Worm (Caenorhabditis elegans) whole organism, L3 larva: ENCODE results near the gene oac-20.
A peak's percentile ranks its signal among the peaks of the same experiment; 100 is the strongest.

Experiments
- ZK546.5 ChIP-seq: sonication (generic microtip); optimal IDR thresholded peaks from 2 replicates; lab custom pipeline; 2017; ENCODE audit warnings: missing biosample characterization, missing genetic modification characterization
- aly-2 ChIP-seq: fragments of 150-350 bp; optimal IDR thresholded peaks from 2 replicates; lab custom pipeline; 2014; ENCODE audit warnings: missing biosample characterization, missing genetic modification characterization
- ama-1 ChIP-seq: fragments of 150-350 bp; optimal IDR thresholded peaks from 2 replicates; lab custom pipeline; 2018
- ceh-82 ChIP-seq: fragments of 150-350 bp; optimal IDR thresholded peaks from 2 replicates; lab custom pipeline; 2014; ENCODE audit warnings: missing biosample characterization, missing genetic modification characterization
- ceh-9 ChIP-seq: sonication (generic microtip); optimal IDR thresholded peaks from 2 replicates; lab custom pipeline; 2018; ENCODE audit warnings: missing biosample characterization, missing genetic modification characterization
- daf-12 ChIP-seq: fragments of 150-350 bp; optimal IDR thresholded peaks from 2 replicates; lab custom pipeline; 2014; ENCODE audit warnings: missing biosample characterization, missing genetic modification reagents, missing genetic modification characterization
- egl-5 ChIP-seq: fragments of 150-350 bp; optimal IDR thresholded peaks from 2 replicates; lab custom pipeline; 2017; ENCODE audit warnings: missing biosample characterization, missing genetic modification reagents, missing genetic modification characterization, inconsistent platforms
- elt-1 ChIP-seq: fragments of 150-350 bp; optimal IDR thresholded peaks from 2 replicates; lab custom pipeline; 2014; ENCODE audit warnings: missing biosample characterization, missing genetic modification characterization
- elt-2 ChIP-seq: sonication (generic microtip); optimal IDR thresholded peaks from 2 replicates; lab custom pipeline; 2016; ENCODE audit warnings: missing genetic modification reagents, mild to moderate bottlenecking, missing genetic modification characterization, missing compliant biosample characterization
- eor-1 ChIP-seq, 2 experiments: fragments of 150-350 bp; optimal IDR thresholded peaks; 2 replicates each; lab custom pipeline; 2014 to 2018; ENCODE audit warnings: missing biosample characterization in 2 of 2, missing genetic modification characterization in 2 of 2
- fkh-10 ChIP-seq: sonication (generic microtip); optimal IDR thresholded peaks from 2 replicates; lab custom pipeline; 2017; ENCODE audit warnings: missing biosample characterization, missing genetic modification reagents, missing genetic modification characterization
- fkh-2 ChIP-seq: fragments of 150-350 bp; optimal IDR thresholded peaks from 2 replicates; lab custom pipeline; 2014; ENCODE audit warnings: missing biosample characterization, missing genetic modification reagents, missing genetic modification characterization
- hmg-11 ChIP-seq: sonication (generic microtip); optimal IDR thresholded peaks from 2 replicates; lab custom pipeline; 2016; ENCODE audit warnings: missing genetic modification characterization, missing compliant biosample characterization
- lin-15B ChIP-seq: fragments of 150-350 bp; optimal IDR thresholded peaks from 2 replicates; lab custom pipeline; 2014; ENCODE audit warnings: missing biosample characterization, missing genetic modification characterization
- lin-39 ChIP-seq: fragments of 150-350 bp; optimal IDR thresholded peaks from 2 replicates; lab custom pipeline; 2018; ENCODE audit warnings: missing biosample characterization, missing genetic modification reagents, missing genetic modification characterization
- lsy-12 ChIP-seq: sonication (generic microtip); optimal IDR thresholded peaks from 2 replicates; lab custom pipeline; 2016; ENCODE audit warnings: mild to moderate bottlenecking, missing genetic modification characterization, missing compliant biosample characterization
- mdl-1 ChIP-seq: fragments of 150-350 bp; optimal IDR thresholded peaks from 2 replicates; lab custom pipeline; 2014; ENCODE audit warnings: missing biosample characterization, missing genetic modification characterization
- mml-1 ChIP-seq: fragments of 150-350 bp; sonication (generic microtip); optimal IDR thresholded peaks from 3 replicates; lab custom pipeline; 2014; ENCODE audit warnings: missing biosample characterization, missing genetic modification characterization
- nfya-1 ChIP-seq: sonication (generic microtip); optimal IDR thresholded peaks from 2 replicates; lab custom pipeline; 2017; ENCODE audit warnings: missing genetic modification characterization, mild to moderate bottlenecking, missing compliant biosample characterization, antibody characterized with exemption, moderate library complexity; ENCODE audit not compliant: insufficient read depth
- nhr-11 ChIP-seq: fragments of 150-350 bp; optimal IDR thresholded peaks from 2 replicates; lab custom pipeline; 2014; ENCODE audit warnings: missing biosample characterization, missing genetic modification characterization
- nhr-12 ChIP-seq: fragments of 150-350 bp; optimal IDR thresholded peaks from 2 replicates; lab custom pipeline; 2014; ENCODE audit warnings: missing biosample characterization, missing genetic modification characterization
- nhr-23 ChIP-seq: fragments of 150-350 bp; optimal IDR thresholded peaks from 2 replicates; lab custom pipeline; 2014; ENCODE audit warnings: missing biosample characterization, missing genetic modification reagents, missing genetic modification characterization
- nhr-25 ChIP-seq: sonication (generic microtip); optimal IDR thresholded peaks from 2 replicates; lab custom pipeline; 2017; ENCODE audit warnings: missing biosample characterization, missing genetic modification characterization
- nhr-28 ChIP-seq: fragments of 150-350 bp; optimal IDR thresholded peaks from 2 replicates; lab custom pipeline; 2014; ENCODE audit warnings: missing biosample characterization, missing genetic modification characterization
- nhr-43 ChIP-seq: sonication (generic microtip); optimal IDR thresholded peaks from 2 replicates; lab custom pipeline; 2016; ENCODE audit warnings: mild to moderate bottlenecking, missing genetic modification characterization, missing compliant biosample characterization; ENCODE audit not compliant: poor library complexity, severe bottlenecking
- nhr-67 ChIP-seq: fragments of 150-350 bp; optimal IDR thresholded peaks from 2 replicates; lab custom pipeline; 2014; ENCODE audit warnings: missing biosample characterization, missing genetic modification characterization
- nhr-77 ChIP-seq: fragments of 150-350 bp; optimal IDR thresholded peaks from 2 replicates; lab custom pipeline; 2014; ENCODE audit warnings: missing biosample characterization, missing genetic modification characterization
- pqm-1 ChIP-seq: fragments of 150-350 bp; optimal IDR thresholded peaks from 2 replicates; lab custom pipeline; 2017; ENCODE audit warnings: missing biosample characterization, missing genetic modification characterization, inconsistent platforms
- sea-2 ChIP-seq: fragments of 150-350 bp; sonication (generic microtip); optimal IDR thresholded peaks from 4 replicates; lab custom pipeline; 2014; ENCODE audit warnings: missing biosample characterization, missing genetic modification reagents, missing genetic modification characterization
- skn-1 ChIP-seq: fragments of 150-350 bp; optimal IDR thresholded peaks from 2 replicates; lab custom pipeline; 2014; ENCODE audit warnings: missing biosample characterization, missing genetic modification characterization
- tbx-2 ChIP-seq: sonication (generic microtip); optimal IDR thresholded peaks from 2 replicates; lab custom pipeline; 2016; ENCODE audit warnings: mild to moderate bottlenecking, missing genetic modification characterization, missing compliant biosample characterization
- unc-39 ChIP-seq: sonication (generic microtip); optimal IDR thresholded peaks from 4 replicates; lab custom pipeline; 2017; ENCODE audit warnings: missing biosample characterization, missing genetic modification characterization
- unc-62 ChIP-seq: fragments of 150-350 bp; sonication (generic microtip); optimal IDR thresholded peaks from 4 replicates; lab custom pipeline; 2014; ENCODE audit warnings: missing biosample characterization, missing genetic modification reagents, missing genetic modification characterization
- zag-1 ChIP-seq: fragments of 150-350 bp; optimal IDR thresholded peaks from 2 replicates; lab custom pipeline; 2014; ENCODE audit warnings: missing biosample characterization, missing genetic modification characterization
- ztf-11 ChIP-seq: fragments of 150-350 bp; optimal IDR thresholded peaks from 2 replicates; lab custom pipeline; 2014; ENCODE audit warnings: missing biosample characterization, missing genetic modification characterization
- ztf-4 ChIP-seq: fragments of 150-350 bp; optimal IDR thresholded peaks from 2 replicates; lab custom pipeline; 2014; ENCODE audit warnings: missing biosample characterization, missing genetic modification characterization

Gene oac-20

ce11 chrV:16016977-16017376 lies 38.5 kb downstream of the oac-20 start:
- no peak for TF ChIP-seq unc-39 (tag; lab: Kevin White, UChicago)
- TF ChIP-seq nhr-11 (tag; lab: Kevin White, UChicago), result no peak
- no peak for TF ChIP-seq eor-1 (tag; optimal IDR thresholded peaks at IDR 0.05; lab: Kevin White, UChicago)
- no peak for TF ChIP-seq mdl-1 (tag; lab: Kevin White, UChicago)
- no peak for TF ChIP-seq pqm-1 (tag; lab: Kevin White, UChicago)
- TF ChIP-seq nhr-43 (tag; lab: Kevin White, UChicago), result no peak
- no peak for TF ChIP-seq ceh-82 (tag; lab: Kevin White, UChicago)
- no peak for TF ChIP-seq skn-1 (tag; lab: Kevin White, UChicago)
- no peak for TF ChIP-seq elt-1 (tag; lab: Kevin White, UChicago)
- TF ChIP-seq lin-39 (tag; lab: Kevin White, UChicago), result no peak
- no peak for TF ChIP-seq nhr-67 (tag; lab: Kevin White, UChicago)
- TF ChIP-seq nhr-23 (tag; lab: Kevin White, UChicago), result no peak
- no peak for TF ChIP-seq daf-12 (tag; lab: Kevin White, UChicago)
- TF ChIP-seq lin-15B (tag; lab: Kevin White, UChicago), result no peak
- no peak for TF ChIP-seq nhr-12 (tag; lab: Kevin White, UChicago)

DNA sequence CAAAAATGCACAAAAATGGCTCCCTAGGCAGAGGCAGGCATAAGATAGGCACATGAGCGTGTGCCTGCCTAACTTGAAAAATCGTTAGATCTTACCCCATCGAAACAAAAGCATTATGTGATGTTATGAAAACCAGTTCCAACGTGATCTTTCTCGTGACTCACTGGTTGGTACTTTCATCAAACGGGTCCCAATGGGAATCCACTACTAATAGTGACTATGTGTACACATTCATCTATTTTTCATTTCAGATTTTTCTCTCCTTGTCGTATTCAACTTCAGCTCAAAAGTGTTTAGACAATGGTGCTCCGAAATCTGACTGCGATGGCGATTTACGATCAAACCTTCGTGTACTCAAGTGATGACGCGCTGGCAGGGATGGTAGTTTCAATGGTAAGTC lies 39.2 kb downstream of the oac-20 start, which contains the start of gene srx-43:
TSS of gene srx-43 (plus strand) at position 301 of the 400 bp plus-strand sequence.
- TF ChIP-seq elt-2, result no peak

DNA sequence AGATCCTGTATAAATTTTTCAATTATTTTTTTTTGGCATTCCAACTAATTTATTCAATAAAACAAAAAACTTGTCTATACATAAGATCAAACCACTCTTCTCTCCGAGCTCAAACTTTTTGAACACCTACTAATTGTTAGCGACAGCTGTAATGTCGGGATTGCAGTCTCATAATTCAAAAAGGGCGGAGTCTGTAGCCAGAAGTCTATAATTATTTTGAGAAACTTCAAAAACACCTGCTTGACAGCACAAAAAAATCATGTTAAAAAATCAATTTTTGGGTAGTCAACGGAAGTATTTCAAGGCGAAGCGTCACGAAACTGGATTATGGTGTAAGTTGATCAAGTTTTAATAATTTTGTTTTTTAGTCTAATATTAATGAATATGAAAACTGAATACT lies 41.5 kb downstream of the oac-20 start, which contains the start of gene srx-44:
TSS of gene srx-44 (plus strand) at position 301 of the 400 bp plus-strand sequence.
- TF ChIP-seq unc-62 (no peak), nhr-77 (tag; lab: Kevin White, UChicago) (no peak), ZK546.5 (tag; lab: Kevin White, UChicago) (no peak), nhr-43 (tag; lab: Kevin White, UChicago) (no peak), nhr-28 (tag; lab: Kevin White, UChicago) (no peak), tbx-2 (no peak), daf-12 (tag; lab: Kevin White, UChicago) (no peak), sea-2 (GFP tag; lab: Kevin White, UChicago) (no peak), lsy-12 (no peak), zag-1 (tag; lab: Kevin White, UChicago) (no peak)

- peak; percentile 57 for TF ChIP-seq nhr-43 (tag; lab: Kevin White, UChicago)
- no peak for TF ChIP-seq fkh-2 (tag; lab: Kevin White, UChicago)
- TF ChIP-seq nhr-23 (tag; lab: Kevin White, UChicago), result peak; percentile 6
- no peak for TF ChIP-seq nhr-67 (tag; lab: Kevin White, UChicago)
- TF ChIP-seq lin-39 (tag; lab: Kevin White, UChicago), result peak; percentile 0
- TF ChIP-seq egl-5, result no peak
Observed at ce11 chrV:16022600-16022999, 44.1 kb downstream of the oac-20 start.

- no peak for TF ChIP-seq ZK546.5 (tag; lab: Kevin White, UChicago)
- TF ChIP-seq nfya-1, result no peak
- TF ChIP-seq pqm-1 (tag; lab: Kevin White, UChicago), result no peak
- no peak for TF ChIP-seq nhr-67 (tag; lab: Kevin White, UChicago)
- no peak for TF ChIP-seq lin-15B (tag; lab: Kevin White, UChicago)
- TF ChIP-seq fkh-10 (GFP tag; lab: Kevin White, UChicago), result no peak
- no peak for TF ChIP-seq ama-1
Observed at ce11 chrV:16023051-16023450, 44.5 kb downstream of the oac-20 start, which contains the start of gene cwc-15. Gene cwc-15 (plus strand): TSS chrV:16023351.

- TF ChIP-seq unc-62, result no peak
Observed at ce11 chrV:16023559-16023958, 45.0 kb downstream of the oac-20 start.

DNA sequence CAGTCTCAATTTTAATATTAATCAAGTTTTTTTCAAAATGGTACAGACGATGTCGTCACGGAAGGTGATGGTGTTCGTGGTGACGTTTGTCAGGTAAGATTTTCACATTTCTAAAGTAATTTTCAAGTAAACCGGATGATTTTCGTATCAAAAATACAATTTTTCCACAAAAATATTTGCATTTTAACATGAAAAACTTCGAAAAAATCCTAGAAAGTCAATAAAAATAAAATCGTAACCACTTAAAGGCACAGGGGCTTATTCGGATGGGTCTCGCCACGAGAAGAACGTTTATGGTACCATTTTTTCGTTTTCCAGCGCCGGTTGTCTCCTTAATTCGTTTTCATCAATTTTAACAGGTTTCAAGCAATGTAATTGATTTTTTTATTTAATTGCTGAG lies 45.8 kb downstream of the oac-20 start, which contains the start of gene T10C6.6:
TSS of gene T10C6.6 (plus strand) at position 27 of the 400 bp plus-strand sequence.
- TF ChIP-seq ztf-11 (tag; lab: Kevin White, UChicago) (no peak), mml-1 (no peak), ztf-4 (no peak), nhr-25 (tag; lab: Kevin White, UChicago) (no peak), eor-1 (tag; optimal IDR thresholded peaks at IDR 0.05; lab: Kevin White, UChicago) (no peak), ceh-9 (tag; lab: Kevin White, UChicago) (no peak), aly-2 (tag; lab: Kevin White, UChicago) (no peak), tbx-2 (no peak), unc-39 (tag; lab: Kevin White, UChicago) (no peak), skn-1 (tag; lab: Kevin White, UChicago) (no peak), ama-1 (no peak), nhr-28 (tag; lab: Kevin White, UChicago) (no peak), hmg-11 (tag; lab: Kevin White, UChicago) (no peak), nhr-67 (tag; lab: Kevin White, UChicago) (no peak)
